Fruit fly (Drosophila melanogaster) whole organism, prepupa: ENCODE measurements around the gene CG12012.

Experiments
- CG10631 ChIP-seq: fragments of 200-800 bp; sonication (Bioruptor generic); optimal IDR thresholded peaks from 2 replicates; lab custom pipeline; 2016; ENCODE audit warnings: missing biosample characterization, missing genetic modification characterization
- CG15336 ChIP-seq: fragments of 200-800 bp; sonication (Bioruptor generic); IDR thresholded peaks from 2 replicates; pipeline ENCODE4 v1.3.6; 2022; ENCODE audit warnings: missing biosample characterization, missing genetic modification characterization
- CG1621 ChIP-seq: fragments of 200-800 bp; sonication (Bioruptor generic); optimal IDR thresholded peaks from 3 replicates; lab custom pipeline; 2018; ENCODE audit warnings: missing biosample characterization, mild to moderate bottlenecking, missing genetic modification characterization
- CG31627 ChIP-seq: fragments of 200-800 bp; sonication (Bioruptor generic); optimal IDR thresholded peaks from 3 replicates; lab custom pipeline; 2016; ENCODE audit warnings: missing biosample characterization, missing genetic modification characterization
- CG34406 ChIP-seq: fragments of 200-800 bp; sonication (Bioruptor generic); optimal IDR thresholded peaks from 3 replicates; lab custom pipeline; 2016; ENCODE audit warnings: missing biosample characterization, missing genetic modification characterization
- CG6163 ChIP-seq: fragments of 200-800 bp; sonication (Bioruptor generic); IDR thresholded peaks from 3 replicates; pipeline ENCODE4 v1.3.6; 2022; ENCODE audit warnings: missing biosample characterization, missing genetic modification characterization
- CG6276 ChIP-seq: fragments of 200-800 bp; sonication (Bioruptor generic); optimal IDR thresholded peaks from 2 replicates; lab custom pipeline; 2017; ENCODE audit warnings: missing biosample characterization, mild to moderate bottlenecking, missing genetic modification characterization
- CG8119 ChIP-seq: fragments of 200-800 bp; sonication (Bioruptor generic); IDR thresholded peaks from 3 replicates; pipeline ENCODE4 v1.3.6; 2022; ENCODE audit warnings: missing biosample characterization, missing genetic modification characterization
- CG8632 ChIP-seq: fragments of 200-800 bp; sonication (Bioruptor generic); optimal IDR thresholded peaks from 3 replicates; lab custom pipeline; 2016; ENCODE audit warnings: missing biosample characterization, missing genetic modification characterization
- Eip78C ChIP-seq: fragments of 200-800 bp; sonication (Bioruptor generic); peaks from one replicate; lab custom pipeline; 2016; ENCODE audit warnings: missing biosample characterization, missing genetic modification characterization
- Ets21C ChIP-seq: fragments of 200-800 bp; sonication (Bioruptor generic); optimal IDR thresholded peaks from 3 replicates; lab custom pipeline; 2016; ENCODE audit warnings: missing biosample characterization, missing genetic modification characterization
- Gug ChIP-seq: fragments of 200-800 bp; sonication (Bioruptor generic); IDR thresholded peaks from 2 replicates; pipeline ENCODE4 v1.3.6; 2022; ENCODE audit warnings: missing biosample characterization, missing genetic modification characterization
- OdsH ChIP-seq: fragments of 200-800 bp; sonication (Bioruptor generic); optimal IDR thresholded peaks from 3 replicates; lab custom pipeline; 2016; ENCODE audit warnings: missing biosample characterization, missing genetic modification characterization
- Sox102F ChIP-seq: fragments of 200-800 bp; sonication (Bioruptor generic); optimal IDR thresholded peaks from 2 replicates; lab custom pipeline; 2016; ENCODE audit warnings: missing biosample characterization, mild to moderate bottlenecking, missing genetic modification characterization
- Sox14 ChIP-seq: fragments of 200-800 bp; sonication (Bioruptor generic); optimal IDR thresholded peaks from 3 replicates; lab custom pipeline; 2016; ENCODE audit warnings: missing biosample characterization, missing genetic modification characterization
- achi ChIP-seq: fragments of 200-800 bp; sonication (Bioruptor generic); optimal IDR thresholded peaks from 3 replicates; lab custom pipeline; 2016; ENCODE audit warnings: missing biosample characterization, missing genetic modification characterization
- cyc ChIP-seq: fragments of 200-800 bp; sonication (Bioruptor generic); optimal IDR thresholded peaks from 3 replicates; lab custom pipeline; 2016; ENCODE audit warnings: missing biosample characterization, missing genetic modification characterization
- eg ChIP-seq: fragments of 200-800 bp; sonication (Bioruptor generic); IDR thresholded peaks from 3 replicates; pipeline ENCODE4 v1.3.6; 2022; ENCODE audit warnings: missing biosample characterization, missing genetic modification characterization
- fkh ChIP-seq: fragments of 200-800 bp; sonication (Bioruptor generic); optimal IDR thresholded peaks from 3 replicates; lab custom pipeline; 2017; ENCODE audit warnings: missing biosample characterization, mild to moderate bottlenecking, missing genetic modification characterization, moderate library complexity
- lz ChIP-seq: fragments of 200-800 bp; sonication (Bioruptor generic); optimal IDR thresholded peaks from 3 replicates; lab custom pipeline; 2016; ENCODE audit warnings: missing biosample characterization, missing genetic modification characterization
- salr ChIP-seq, 2 experiments: fragments of 200-800 bp; sonication (Bioruptor generic); optimal IDR thresholded peaks; 3 replicates each; lab custom pipeline; 2016 to 2018; ENCODE audit warnings: missing biosample characterization in 2 of 2, missing genetic modification characterization in 2 of 2, mild to moderate bottlenecking in 1 of 2
- ss ChIP-seq, 2 experiments: fragments of 200-800 bp; sonication (Bioruptor generic); optimal IDR thresholded peaks; 2 replicates in 1 of 2; 3 replicates in 1 of 2; lab custom pipeline; 2017 to 2018; ENCODE audit warnings: mild to moderate bottlenecking in 2 of 2, missing biosample characterization in 2 of 2, missing genetic modification characterization in 2 of 2, moderate library complexity in 1 of 2
- svp ChIP-seq: fragments of 200-800 bp; sonication (Bioruptor generic); peaks from one replicate; lab custom pipeline; 2016; ENCODE audit warnings: missing biosample characterization, missing genetic modification characterization
- topi ChIP-seq: fragments of 200-800 bp; sonication (Bioruptor generic); optimal IDR thresholded peaks from 3 replicates; lab custom pipeline; 2016; ENCODE audit warnings: missing biosample characterization, missing genetic modification characterization
- vri ChIP-seq: fragments of 200-800 bp; sonication (Bioruptor generic); optimal IDR thresholded peaks from 3 replicates; lab custom pipeline; 2016; ENCODE audit warnings: missing biosample characterization, mild to moderate bottlenecking, missing genetic modification characterization

Gene CG12012

dm6 chr3L:3410978-3411629 is 34.5 kb downstream of the CG12012 start:
- TF ChIP-seq OdsH (GFP tag; lab: Kevin White, UChicago): no peak
- peak; percentile 19 for TF ChIP-seq fkh (GFP tag; lab: Kevin White, UChicago)

dm6 chr3L:3411699-3412098 is 35.1 kb downstream of the CG12012 start:
- peak; percentile 32 for TF ChIP-seq Eip78C (GFP tag; lab: Kevin White, UChicago)
- TF ChIP-seq lz (GFP tag; lab: Kevin White, UChicago): no peak

- TF ChIP-seq Gug (GFP tag; lab: Robert Waterston, UW) (no peak), fkh (GFP tag; lab: Kevin White, UChicago) (peak; percentile 52), svp (GFP tag; lab: Kevin White, UChicago) (peak; percentile 56), CG6276 (GFP tag; lab: Kevin White, UChicago) (no peak)
- TF ChIP-seq, all 60 proteins: peak for 2
These were observed 38.4 kb downstream of the CG12012 start for dm6 chr3L:3414796-3415568.

dm6 chr3L:3415633-3416198 is 39.2 kb downstream of the CG12012 start:
- no peak for TF ChIP-seq CG6276 (GFP tag; lab: Kevin White, UChicago)
- TF ChIP-seq Sox14 (GFP tag; lab: Kevin White, UChicago): no peak
- no peak for TF ChIP-seq achi
- TF ChIP-seq CG34406: no peak
- TF ChIP-seq fkh (GFP tag; lab: Kevin White, UChicago): peak; percentile 39
- TF ChIP-seq CG8632 (GFP tag; lab: Kevin White, UChicago): no peak
- TF ChIP-seq salr (GFP tag; optimal IDR thresholded peaks at IDR 0.05; lab: Kevin White, UChicago): no peak
- TF ChIP-seq Eip78C (GFP tag; lab: Kevin White, UChicago): peak; percentile 6
- TF ChIP-seq topi (GFP tag; lab: Kevin White, UChicago): no peak
- peak; percentile 30 for TF ChIP-seq svp (GFP tag; lab: Kevin White, UChicago)

dm6 chr3L:3417120-3417519 is 40.6 kb downstream of the CG12012 start:
- TF ChIP-seq eg: peak; percentile 40; the same call in 2 of the 3 replicates
- TF ChIP-seq ss (GFP tag; optimal IDR thresholded peaks at IDR 0.05; lab: Kevin White, UChicago): peak in 1 of 2 experiments; percentile 5
- TF ChIP-seq CG6163: peak; percentile 42; the same call in 1 of the 3 replicates
- TF ChIP-seq svp (GFP tag; lab: Kevin White, UChicago): peak; percentile 63
- TF ChIP-seq fkh (GFP tag; lab: Kevin White, UChicago): peak; percentile 20
- TF ChIP-seq CG6276 (GFP tag; lab: Kevin White, UChicago): peak; percentile 57
- TF ChIP-seq CG15336: peak; percentile 30; the same call in 1 of the 2 replicates
- TF ChIP-seq Eip78C (GFP tag; lab: Kevin White, UChicago): peak; percentile 1
- no peak for TF ChIP-seq salr (GFP tag; optimal IDR thresholded peaks at IDR 0.05; lab: Kevin White, UChicago)
- TF ChIP-seq CG8119 (GFP tag; lab: Robert Waterston, UW): peak; percentile 38; the same call in 2 of the 3 replicates
- peak; percentile 6 for TF ChIP-seq CG1621 (tag; lab: Kevin White, UChicago)
- TF ChIP-seq topi (GFP tag; lab: Kevin White, UChicago): no peak
- TF ChIP-seq Ets21C (GFP tag; lab: Kevin White, UChicago): no peak
- no peak for TF ChIP-seq CG10631 (GFP tag; lab: Kevin White, UChicago)
- peak; percentile 74 for TF ChIP-seq vri (GFP tag; lab: Kevin White, UChicago)
- TF ChIP-seq cyc (GFP tag; lab: Kevin White, UChicago): no peak
- TF ChIP-seq CG31627 (GFP tag; lab: Kevin White, UChicago): no peak
- TF ChIP-seq achi: no peak

dm6 chr3L:3417759-3418158 is 41.2 kb downstream of the CG12012 start:
- TF ChIP-seq CG6163 (peak; percentile 53; the same call in 2 of the 3 replicates), salr (GFP tag; optimal IDR thresholded peaks at IDR 0.05; lab: Kevin White, UChicago) (no peak), eg (peak; percentile 45; the same call in 1 of the 3 replicates), Sox102F (GFP tag; lab: Kevin White, UChicago) (peak; percentile 26), Eip78C (GFP tag; lab: Kevin White, UChicago) (peak; percentile 77)
